Worm (Caenorhabditis elegans): ENCODE data around the gene gst-39.
A peak's percentile ranks its signal among the peaks of the same experiment; 100 is the strongest.

gst-39 gene

DNA sequence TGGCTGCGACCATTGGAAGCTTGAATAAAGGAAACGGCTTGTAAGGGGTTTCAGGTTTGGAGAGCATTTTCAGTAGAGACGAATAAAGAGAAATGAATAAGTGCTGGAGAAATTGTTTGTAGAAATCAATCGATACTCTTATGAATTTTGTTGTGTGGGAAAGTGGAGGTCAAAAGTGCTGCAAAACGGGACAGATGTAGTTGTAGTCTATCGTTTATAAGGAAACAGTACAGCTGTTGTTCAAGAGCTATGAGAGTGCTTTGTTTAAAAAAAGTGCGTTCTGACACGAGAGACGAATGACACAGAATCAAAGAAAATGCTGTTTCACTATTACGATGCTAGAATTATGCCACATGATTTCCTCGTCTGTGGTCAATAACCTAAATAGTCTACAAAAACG, 41.2 kb downstream of the gst-39 start, which contains the start of gene Y53F4B.62:
Y53F4B.62 (minus strand) TSS at position 101 of the 400 bp plus-strand sequence.
- no peak for TF ChIP-seq ama-1 (optimal IDR thresholded peaks at IDR 0.05)
- TF ChIP-seq lsy-2 (tag; optimal IDR thresholded peaks at IDR 0.05), result no peak
- no peak for TF ChIP-seq dmd-9 (GFP tag; IDR thresholded peaks at IDR 0.05)
- TF ChIP-seq nhr-102 (tag; optimal IDR thresholded peaks at IDR 0.05), result no peak
- TF ChIP-seq lin-29 (GFP tag; IDR thresholded peaks at IDR 0.05), result no peak

DNA sequence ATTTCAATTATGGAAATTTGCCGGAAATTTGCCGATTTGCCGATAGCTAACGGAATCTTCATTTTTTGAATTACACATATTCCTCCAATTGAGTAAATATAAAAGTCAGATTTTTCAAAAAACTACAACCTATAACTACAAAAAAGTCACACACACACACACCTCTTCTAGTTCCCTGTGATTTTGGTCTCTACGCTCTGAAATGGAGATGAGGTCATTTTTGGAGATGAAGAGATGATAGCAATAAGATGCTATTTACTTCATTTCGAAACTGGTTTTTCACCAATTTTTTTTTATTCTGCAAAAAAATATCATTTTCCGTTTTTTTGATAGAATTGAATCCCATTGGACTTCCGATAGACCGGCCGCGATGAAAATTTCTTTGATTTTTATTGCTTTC, 47.5 kb downstream of the gst-39 start, which contains the start of gene Y53F4B.23:
Y53F4B.23 (plus strand) TSS at position 312 of the 400 bp plus-strand sequence.
- TF ChIP-seq nhr-28 (tag; optimal IDR thresholded peaks at IDR 0.05) (peak; percentile 93), cey-2 (tag; optimal IDR thresholded peaks at IDR 0.05; ENCODE audit: borderline replicate concordance, insufficient read depth) (no peak)
